Fruit fly (Drosophila melanogaster): ENCODE data around the gene ppl.

DNA sequence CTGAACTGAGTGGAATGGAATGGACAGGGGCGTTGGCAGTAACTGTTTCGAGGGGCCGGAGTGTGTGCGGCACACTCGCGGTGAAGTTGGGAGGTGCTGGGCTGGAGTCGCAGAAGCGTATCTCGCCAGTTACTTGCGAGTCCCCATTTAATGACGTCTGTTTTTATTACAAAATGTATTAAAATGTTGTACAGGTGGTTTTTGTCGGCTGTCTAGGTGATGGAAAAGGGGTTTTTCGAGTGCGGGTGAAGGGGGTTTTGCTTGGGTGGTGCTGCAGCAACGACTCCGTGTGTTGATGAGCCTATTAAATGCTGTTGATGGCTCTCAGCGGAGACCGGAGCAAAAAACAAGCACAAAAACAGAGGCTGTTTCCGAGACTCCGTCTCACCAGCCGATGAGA lies 29.9 kb downstream of the ppl start:
- TF ChIP-seq CTCF (optimal IDR thresholded peaks at IDR 0.05): no peak
- no peak for TF ChIP-seq CG8478 (optimal IDR thresholded peaks at IDR 0.05)

All from S2 (cell line).